Fruit fly (Drosophila melanogaster): ENCODE results near the gene Gr8a.

The Gr8a gene

dm6 chrX:9196362-9196761, 30.6 kb upstream of the Gr8a start, which contains the start of gene CG12118 (continued):
- TF ChIP-seq E2f2 (GFP tag; IDR thresholded peaks at IDR 0.05), result peak; percentile 92
- TF ChIP-seq Xrp1 (GFP tag; IDR thresholded peaks at IDR 0.05), result peak; percentile 80
- TF ChIP-seq CG17568 (GFP tag; optimal IDR thresholded peaks at IDR 0.05), result no peak
- TF ChIP-seq da (GFP tag; optimal IDR thresholded peaks at IDR 0.05), result no peak
- TF ChIP-seq dm (GFP tag; optimal IDR thresholded peaks at IDR 0.05), result no peak

- TF ChIP-seq CG3995 (GFP tag; optimal IDR thresholded peaks at IDR 0.05) (no peak), CG2678 (tag; optimal IDR thresholded peaks at IDR 0.05) (no peak), MESR4 (GFP tag; optimal IDR thresholded peaks at IDR 0.05) (no peak), sim (GFP tag; IDR thresholded peaks at IDR 0.05) (no peak), mirr (GFP tag; optimal IDR thresholded peaks at IDR 0.05) (peak; percentile 67), CG4730 (GFP tag; IDR thresholded peaks at IDR 0.05) (no peak), CG10462 (GFP tag; optimal IDR thresholded peaks at IDR 0.05) (no peak), CG1792 (GFP tag; optimal IDR thresholded peaks at IDR 0.05) (no peak), cwo (GFP tag; optimal IDR thresholded peaks at IDR 0.05) (peak; percentile 20), Bgb (GFP tag; IDR thresholded peaks at IDR 0.05; ENCODE audit: partially characterized antibody) (no peak), Vsx1 (GFP tag; optimal IDR thresholded peaks at IDR 0.05) (no peak), pfk (GFP tag; optimal IDR thresholded peaks at IDR 0.05) (no peak), kah (GFP tag; optimal IDR thresholded peaks at IDR 0.05) (no peak), dmrt99B (tag; optimal IDR thresholded peaks at IDR 0.05) (no peak), kni (GFP tag; optimal IDR thresholded peaks at IDR 0.05) (no peak), Asciz (GFP tag; optimal IDR thresholded peaks at IDR 0.05) (no peak), unc-4 (GFP tag; IDR thresholded peaks at IDR 0.05; ENCODE audit: partially characterized antibody) (no peak), CG12659 (GFP tag; optimal IDR thresholded peaks at IDR 0.05) (no peak), Neu2 (GFP tag; optimal IDR thresholded peaks at IDR 0.05; ENCODE audit: borderline replicate concordance) (no peak), CG18619 (GFP tag; optimal IDR thresholded peaks at IDR 0.05) (no peak), lbe (GFP tag; optimal IDR thresholded peaks at IDR 0.05) (no peak), HLH4C (GFP tag; IDR thresholded peaks at IDR 0.05; ENCODE audit: partially characterized antibody) (no peak), hth (optimal IDR thresholded peaks at IDR 0.05) (no peak), lov (optimal IDR thresholded peaks at IDR 0.05) (no peak), lov (GFP tag; IDR thresholded peaks at IDR 0.05) (no peak), exex (tag; optimal IDR thresholded peaks at IDR 0.05) (peak; percentile 72), bab2 (GFP tag; optimal IDR thresholded peaks at IDR 0.05) (no peak), CG5180 (GFP tag; optimal IDR thresholded peaks at IDR 0.05) (no peak), chinmo (GFP tag; IDR thresholded peaks at IDR 0.05; ENCODE audit: partially characterized antibody) (peak; percentile 84; the same call in 2 of the 4 replicates), CG8359 (GFP tag; optimal IDR thresholded peaks at IDR 0.05; ENCODE audit: borderline replicate concordance) (no peak), Pdp1 (GFP tag; optimal IDR thresholded peaks at IDR 0.05) (peak in 1 of 2 experiments; percentile 8), CG12769 (tag; optimal IDR thresholded peaks at IDR 0.05) (peak; percentile 2), salm (tag; optimal IDR thresholded peaks at IDR 0.05) (no peak), fd64A (GFP tag; optimal IDR thresholded peaks at IDR 0.05) (no peak), mld (GFP tag; IDR thresholded peaks at IDR 0.05; ENCODE audit: partially characterized antibody) (no peak), CG34376 (GFP tag; optimal IDR thresholded peaks at IDR 0.05) (peak; percentile 70), Rx (GFP tag; IDR thresholded peaks at IDR 0.05) (no peak), Dek (tag; optimal IDR thresholded peaks at IDR 0.05) (no peak), knrl (GFP tag; IDR thresholded peaks at IDR 0.05; ENCODE audit: partially characterized antibody) (no peak), CG1832 (GFP tag; optimal IDR thresholded peaks at IDR 0.05) (no peak), CG6854 (GFP tag; optimal IDR thresholded peaks at IDR 0.05) (no peak), Sry-δ (GFP tag; optimal IDR thresholded peaks at IDR 0.05) (no peak), wdn (GFP tag; IDR thresholded peaks at IDR 0.05) (no peak), CG6272 (GFP tag; IDR thresholded peaks at IDR 0.05) (no peak)
These were observed 26.7 kb upstream of the Gr8a start for dm6 chrX:9200234-9200633.

All from whole organism, embryonic.